Worm (Caenorhabditis elegans): Measurements from ENCODE around the gene F31F6.2.

DNA sequence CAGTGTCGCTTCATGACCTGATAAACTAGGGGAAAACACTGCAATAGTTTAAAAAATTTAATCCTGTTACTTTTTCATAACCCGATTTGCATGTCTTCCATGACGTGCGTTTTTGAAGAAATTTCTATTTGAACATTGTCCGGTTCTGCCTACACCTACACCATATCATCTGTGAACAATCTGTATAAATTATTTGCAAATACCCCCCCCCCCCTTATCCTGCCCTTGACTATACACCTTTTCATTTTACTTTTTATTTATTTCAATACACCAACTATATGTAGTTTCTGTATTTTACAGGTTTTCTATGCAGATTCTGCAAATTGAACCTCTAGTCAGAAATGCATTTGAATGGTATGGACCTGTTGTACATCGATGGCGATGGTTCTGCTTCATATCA, 16.5 kb upstream of the F31F6.2 start, which contains the start of gene daf-6:
- TF ChIP-seq elt-2 (tag; optimal IDR thresholded peaks at IDR 0.05) (no peak), tbx-2 (tag; optimal IDR thresholded peaks at IDR 0.05) (no peak), sox-2 (GFP tag; IDR thresholded peaks at IDR 0.05) (no peak), Y22D7AL.16 (tag; optimal IDR thresholded peaks at IDR 0.05) (no peak), ceh-9 (tag; optimal IDR thresholded peaks at IDR 0.05) (no peak)

Data from whole organism, late embryonic.